Fruit fly (Drosophila melanogaster) Kc167 (cell line): ENCODE measurements around the gene CG14115.

Source experiments
- Myc ChIP-seq: fragments of >200 bp; optimal IDR thresholded peaks from 2 replicates; lab custom pipeline; 2017; ENCODE audit warnings: missing external identifiers
- Sin3A ChIP-seq: fragments of >200 bp; optimal IDR thresholded peaks from 2 replicates; lab custom pipeline; 2018; ENCODE audit warnings: missing external identifiers
- h ChIP-seq: fragments of >200 bp; optimal IDR thresholded peaks from 3 replicates; lab custom pipeline; 2018; ENCODE audit warnings: missing external identifiers
- insv ChIP-seq: fragments of >200 bp; optimal IDR thresholded peaks from 3 replicates; lab custom pipeline; 2018; ENCODE audit warnings: missing external identifiers
- psq ChIP-seq: fragments of >200 bp; optimal IDR thresholded peaks from 2 replicates; lab custom pipeline; 2017; ENCODE audit warnings: missing external identifiers
- ttk ChIP-seq: sonication (Bioruptor generic); optimal IDR thresholded peaks from 2 replicates; lab custom pipeline; 2017; ENCODE audit warnings: missing external identifiers

dm6 chr3L:13066220-13066619, 5.0 kb upstream of the CG14115 start:
- TF ChIP-seq insv (lab: Kevin White, UChicago) (no peak), h (lab: Kevin White, UChicago) (no peak), psq (lab: Kevin White, UChicago) (no peak), Sin3A (lab: Kevin White, UChicago) (no peak), Myc (lab: Kevin White, UChicago) (no peak), ttk (lab: Kevin White, UChicago) (no peak)
